Worm (Caenorhabditis elegans) whole organism, L1 larva: ENCODE data around the gene rsks-1.
A peak's percentile ranks its signal among the peaks of the same experiment; 100 is the strongest.

Source experiments
- Y116A8C.19 ChIP-seq: sonication (generic microtip); optimal IDR thresholded peaks from 2 replicates; lab custom pipeline; 2016; ENCODE audit warnings: missing compliant biosample characterization, missing genetic modification characterization, borderline replicate concordance
- ceh-8 ChIP-seq: fragments of 200-800 bp; sonication (Bioruptor generic); optimal IDR thresholded peaks from 2 replicates; lab custom pipeline; 2018; ENCODE audit warnings: mild to moderate bottlenecking, missing genetic modification characterization, moderate library complexity, missing compliant biosample characterization
- ceh-82 ChIP-seq, 3 experiments: fragments of 150-350 bp in 1 of 3; sonication (generic microtip) in 2 of 3; optimal IDR thresholded peaks; 2 replicates each; lab custom pipeline; 2014 to 2017; ENCODE audit warnings: missing biosample characterization in 3 of 3, missing genetic modification characterization in 3 of 3
- ceh-90 ChIP-seq: sonication (generic microtip); optimal IDR thresholded peaks from 2 replicates; lab custom pipeline; 2016; ENCODE audit warnings: missing genetic modification characterization, missing compliant biosample characterization
- dpl-1 ChIP-seq, 3 experiments: fragments of 150-350 bp in 2 of 3; sonication (generic microtip) in 1 of 3; optimal IDR thresholded peaks; 2 replicates each; lab custom pipeline; 2014 to 2017; ENCODE audit warnings: missing biosample characterization in 3 of 3, missing genetic modification characterization in 3 of 3, missing genetic modification reagents in 3 of 3
- dsc-1 ChIP-seq: sonication (generic microtip); optimal IDR thresholded peaks from 2 replicates; lab custom pipeline; 2016; ENCODE audit warnings: mild to moderate bottlenecking, missing genetic modification characterization, missing compliant biosample characterization
- efl-1 ChIP-seq, 4 experiments: fragments of 150-350 bp; optimal IDR thresholded peaks in 3 of 4; peaks in 1 of 4; 1 replicate in 1 of 4; 2 replicates in 3 of 4; lab custom pipeline; 2014; ENCODE audit warnings: missing biosample characterization in 2 of 4, missing genetic modification characterization in 2 of 4, missing genetic modification reagents in 2 of 4
- egl-13 ChIP-seq: sonication (generic microtip); optimal IDR thresholded peaks from 2 replicates; lab custom pipeline; 2016; ENCODE audit warnings: missing genotype, missing genetic modification reagents, missing genetic modification characterization, missing compliant biosample characterization
- egl-27 ChIP-seq, 2 experiments: fragments of 150-350 bp in 1 of 2; sonication (generic microtip); optimal IDR thresholded peaks; 3 replicates each; lab custom pipeline; 2017 to 2018; ENCODE audit warnings: missing biosample characterization in 2 of 2, missing genetic modification characterization in 2 of 2, missing genetic modification reagents in 2 of 2
- fkh-10 ChIP-seq: sonication (generic microtip); optimal IDR thresholded peaks from 2 replicates; lab custom pipeline; 2017; ENCODE audit warnings: missing biosample characterization, missing genetic modification reagents, missing genetic modification characterization
- fkh-4 ChIP-seq: sonication (generic microtip); optimal IDR thresholded peaks from 2 replicates; lab custom pipeline; 2016; ENCODE audit warnings: missing compliant biosample characterization, missing genetic modification characterization, borderline replicate concordance
- fkh-8 ChIP-seq: sonication (generic microtip); optimal IDR thresholded peaks from 2 replicates; lab custom pipeline; 2016; ENCODE audit warnings: mild to moderate bottlenecking, missing genetic modification characterization, missing compliant biosample characterization
- grh-1 ChIP-seq: fragments of 200-800 bp; sonication (Bioruptor generic); IDR thresholded peaks from 2 replicates; pipeline ENCODE4 v1.3.6; 2022; ENCODE audit warnings: missing genetic modification reagents, missing genetic modification characterization, missing compliant biosample characterization
- hlh-17 ChIP-seq: fragments of 200-800 bp; sonication (Bioruptor generic); optimal IDR thresholded peaks from 2 replicates; lab custom pipeline; 2018; ENCODE audit warnings: missing genetic modification characterization, mild to moderate bottlenecking, missing compliant biosample characterization, moderate library complexity, borderline replicate concordance
- lin-14 ChIP-seq: fragments of 200-800 bp; sonication (Bioruptor generic); optimal IDR thresholded peaks from 2 replicates; lab custom pipeline; 2018; ENCODE audit warnings: mild to moderate bottlenecking, missing genetic modification characterization, moderate library complexity, missing compliant biosample characterization
- lin-35 ChIP-seq, 2 experiments: fragments of 150-350 bp; optimal IDR thresholded peaks; 2 replicates each; lab custom pipeline; 2014; ENCODE audit warnings: missing biosample characterization in 2 of 2, missing genetic modification characterization in 2 of 2, missing genetic modification reagents in 2 of 2
- lsy-2 ChIP-seq, 2 experiments: fragments of 150-350 bp; optimal IDR thresholded peaks; 2 replicates each; lab custom pipeline; 2014; ENCODE audit warnings: missing biosample characterization in 2 of 2, missing genetic modification characterization in 2 of 2
- mab-9 ChIP-seq: fragments of 200-800 bp; sonication (Bioruptor generic); IDR thresholded peaks from 2 replicates; pipeline ENCODE4 v1.3.6; 2022; ENCODE audit warnings: missing genetic modification reagents, missing genetic modification characterization, missing compliant biosample characterization
- mep-1 ChIP-seq: fragments of 150-350 bp; optimal IDR thresholded peaks from 2 replicates; lab custom pipeline; 2014; ENCODE audit warnings: missing biosample characterization, missing genetic modification characterization
- nhr-20 ChIP-seq: sonication (generic microtip); optimal IDR thresholded peaks from 2 replicates; lab custom pipeline; 2016; ENCODE audit warnings: mild to moderate bottlenecking, missing genetic modification characterization, missing compliant biosample characterization
- nhr-47 ChIP-seq: sonication (generic microtip); optimal IDR thresholded peaks from 2 replicates; lab custom pipeline; 2016; ENCODE audit warnings: mild to moderate bottlenecking, missing genetic modification characterization, moderate library complexity, missing compliant biosample characterization
- nhr-71 ChIP-seq: sonication (generic microtip); optimal IDR thresholded peaks from 2 replicates; lab custom pipeline; 2016; ENCODE audit warnings: mild to moderate bottlenecking, missing genetic modification characterization, moderate library complexity, missing compliant biosample characterization
- nhr-76 ChIP-seq: sonication (generic microtip); optimal IDR thresholded peaks from 2 replicates; lab custom pipeline; 2017; ENCODE audit warnings: missing biosample characterization, missing genetic modification characterization
- nhr-77 ChIP-seq: fragments of 150-350 bp; optimal IDR thresholded peaks from 2 replicates; lab custom pipeline; 2014; ENCODE audit warnings: missing biosample characterization, missing genetic modification characterization
- nhr-84 ChIP-seq: sonication (generic microtip); optimal IDR thresholded peaks from 2 replicates; lab custom pipeline; 2017; ENCODE audit warnings: missing biosample characterization, missing genetic modification characterization
- nhr-85 ChIP-seq: sonication (generic microtip); peaks from one replicate; lab custom pipeline; 2016; ENCODE audit warnings: missing genetic modification characterization, inconsistent platforms, missing compliant biosample characterization
- pag-3 ChIP-seq: sonication (generic microtip); optimal IDR thresholded peaks from 2 replicates; lab custom pipeline; 2017; ENCODE audit warnings: missing genetic modification characterization, mild to moderate bottlenecking, missing compliant biosample characterization, antibody characterized with exemption, borderline replicate concordance; ENCODE audit not compliant: insufficient read depth
- rnt-1 ChIP-seq: sonication (generic microtip); optimal IDR thresholded peaks from 2 replicates; lab custom pipeline; 2016; ENCODE audit warnings: mild to moderate bottlenecking, missing genetic modification characterization, moderate library complexity, missing compliant biosample characterization
- snu-23 ChIP-seq: sonication (generic microtip); optimal IDR thresholded peaks from 2 replicates; lab custom pipeline; 2016; ENCODE audit warnings: missing genetic modification characterization, missing compliant biosample characterization
- swsn-7 ChIP-seq: sonication (generic microtip); optimal IDR thresholded peaks from 2 replicates; lab custom pipeline; 2016; ENCODE audit warnings: missing genetic modification characterization, missing compliant biosample characterization
- unc-130 ChIP-seq: fragments of 150-350 bp; optimal IDR thresholded peaks from 2 replicates; lab custom pipeline; 2017; ENCODE audit warnings: missing biosample characterization, missing genetic modification characterization, inconsistent platforms
- xbp-1 ChIP-seq: sonication (generic microtip); optimal IDR thresholded peaks from 2 replicates; lab custom pipeline; 2016; ENCODE audit warnings: missing genetic modification characterization, missing compliant biosample characterization

The rsks-1 gene

DNA sequence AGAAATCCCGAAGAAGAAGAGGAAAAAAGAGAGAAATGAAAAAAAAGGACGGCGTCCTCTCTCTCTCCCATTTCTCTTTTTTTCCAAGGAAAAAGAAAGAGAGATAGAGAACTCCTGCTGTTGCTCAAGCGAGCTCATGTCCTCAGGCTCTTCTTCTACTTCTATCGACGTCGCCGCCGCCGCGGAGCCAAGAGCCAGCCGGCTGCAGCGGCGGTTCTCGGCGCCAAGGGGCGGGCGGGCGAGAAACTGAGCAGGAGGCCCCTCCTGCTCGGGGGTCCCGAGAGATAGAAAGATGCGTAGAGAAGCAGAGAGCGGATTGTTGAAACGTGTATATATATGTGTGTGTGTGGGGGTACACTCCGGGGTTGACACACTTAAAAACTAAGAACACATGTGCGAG, 41.9 kb upstream of the rsks-1 start:
- TF ChIP-seq swsn-7 (tag; lab: Kevin White, UChicago) (peak; percentile 9), snu-23 (GFP tag; lab: Kevin White, UChicago) (peak; percentile 21), nhr-47 (tag; lab: Kevin White, UChicago) (peak; percentile 26), unc-130 (no peak), dsc-1 (tag; lab: Kevin White, UChicago) (peak; percentile 66), fkh-10 (GFP tag; lab: Kevin White, UChicago) (peak; percentile 19), xbp-1 (tag; lab: Kevin White, UChicago) (peak; percentile 4), lin-35 (GFP tag; optimal IDR thresholded peaks at IDR 0.05; lab: Kevin White, UChicago) (peak in 1 of 2 experiments; percentile 37), nhr-85 (no peak), lsy-2 (tag; optimal IDR thresholded peaks at IDR 0.05; lab: Kevin White, UChicago) (peak in 1 of 2 experiments; percentile 49), fkh-8 (peak; percentile 4), nhr-77 (no peak), mab-9 (GFP tag; lab: Robert Waterston, UW) (0 out of 2 replicates have a peak, but pooled peaks have one; percentile 38), egl-27 (tag; optimal IDR thresholded peaks at IDR 0.05; lab: Kevin White, UChicago) (no peak), efl-1 (optimal IDR thresholded peaks at IDR 0.05; lab: Kevin White, UChicago) (peak in 1 of 2 experiments; percentile 7), efl-1 (GFP tag; optimal IDR thresholded peaks at IDR 0.05 in 1 of 2; lab: Kevin White, UChicago) (peak in 1 of 2 experiments; percentile 11), nhr-71 (peak; percentile 58), mep-1 (tag; lab: Kevin White, UChicago) (peak; percentile 7), egl-13 (tag; lab: Kevin White, UChicago) (peak; percentile 1), ceh-82 (tag; optimal IDR thresholded peaks at IDR 0.05; lab: Kevin White, UChicago) (peak in 1 of 3 experiments; percentile 55), ceh-8 (GFP tag; lab: Kevin White, UChicago) (peak; percentile 90), lin-14 (peak; percentile 94), nhr-76 (tag; lab: Kevin White, UChicago) (no peak), dpl-1 (GFP tag; optimal IDR thresholded peaks at IDR 0.05; lab: Kevin White, UChicago) (peak in 1 of 3 experiments; percentile 18), nhr-20 (tag; lab: Kevin White, UChicago) (no peak), rnt-1 (tag; lab: Kevin White, UChicago) (peak; percentile 30), ceh-90 (tag; lab: Kevin White, UChicago) (no peak), Y116A8C.19 (tag; lab: Kevin White, UChicago) (no peak)

- peak; percentile 60 for TF ChIP-seq dsc-1 (tag; lab: Kevin White, UChicago)
- TF ChIP-seq nhr-84 (tag; lab: Kevin White, UChicago) = no peak
- peak; percentile 23 for TF ChIP-seq fkh-4 (tag; lab: Kevin White, UChicago)
Measured at ce11 chrIII:11206875-11207274, 38.0 kb upstream of the rsks-1 start.

DNA sequence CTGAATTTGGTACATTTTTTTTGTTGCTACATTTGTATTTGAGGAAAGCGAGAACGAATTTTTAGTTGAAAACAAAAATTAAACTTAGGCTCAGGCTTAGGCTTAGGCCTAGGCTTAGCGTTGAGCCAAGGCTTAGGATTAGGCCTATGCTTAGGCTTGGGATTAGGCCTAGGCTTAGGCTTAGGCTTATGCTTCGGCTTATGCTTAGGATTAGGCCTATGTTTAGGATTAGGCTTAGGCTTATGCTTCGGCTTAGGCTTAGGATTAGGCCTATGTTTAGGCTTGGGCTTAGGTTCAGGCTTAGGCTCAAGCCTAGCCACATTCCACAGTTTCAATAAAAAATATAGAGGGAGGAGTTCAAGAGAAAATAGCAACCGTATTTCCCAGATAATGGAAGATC, 37.1 kb upstream of the rsks-1 start:
- no peak for TF ChIP-seq efl-1 (optimal IDR thresholded peaks at IDR 0.05; lab: Kevin White, UChicago)
- TF ChIP-seq efl-1 (GFP tag; optimal IDR thresholded peaks at IDR 0.05 in 1 of 2; lab: Kevin White, UChicago) = peak in 1 of 2 experiments; percentile 49
- TF ChIP-seq pag-3 (tag; lab: Kevin White, UChicago) = no peak
- no peak for TF ChIP-seq hlh-17 (GFP tag; lab: Kevin White, UChicago)

ce11 chrIII:11208371-11208770, 36.5 kb upstream of the rsks-1 start:
- no peak for TF ChIP-seq grh-1 (GFP tag; lab: Robert Waterston, UW)
- TF ChIP-seq lsy-2 (tag; optimal IDR thresholded peaks at IDR 0.05; lab: Kevin White, UChicago) = no peak
- TF ChIP-seq efl-1 (optimal IDR thresholded peaks at IDR 0.05; lab: Kevin White, UChicago) = peak in 1 of 2 experiments; percentile 4
- no peak for TF ChIP-seq efl-1 (GFP tag; optimal IDR thresholded peaks at IDR 0.05 in 1 of 2; lab: Kevin White, UChicago)
